Worm (Caenorhabditis elegans): ENCODE measurements around the gene srd-19.

- no peak for TF ChIP-seq dao-5 (tag; optimal IDR thresholded peaks at IDR 0.05)
- TF ChIP-seq W03F9.2 (tag; optimal IDR thresholded peaks at IDR 0.05), result no peak
- TF ChIP-seq him-1 (tag; optimal IDR thresholded peaks at IDR 0.05), result no peak
Measured at ce11 chrV:13421697-13422096, 6.9 kb downstream of the srd-19 start.

Measured in whole organism, L4/young adult.